Worm (Caenorhabditis elegans) whole organism, mixed stage, embryonic: ENCODE measurements around the gene lgg-3.
A peak's percentile ranks its signal among the peaks of the same experiment; 100 is the strongest.

Experiments
- ces-1 ChIP-seq: fragments of 150-350 bp; optimal IDR thresholded peaks from 2 replicates; lab custom pipeline; 2014; ENCODE audit warnings: missing biosample characterization, missing genetic modification reagents, missing genetic modification characterization
- elt-1 ChIP-seq: sonication (generic microtip); optimal IDR thresholded peaks from 2 replicates; lab custom pipeline; 2017; ENCODE audit warnings: missing genetic modification characterization, mild to moderate bottlenecking, missing compliant biosample characterization, antibody characterized with exemption, moderate library complexity, borderline replicate concordance; ENCODE audit not compliant: insufficient read depth
- sem-2 ChIP-seq: fragments of 200-800 bp; sonication (Bioruptor generic); optimal IDR thresholded peaks from 2 replicates; lab custom pipeline; 2018; ENCODE audit warnings: mild to moderate bottlenecking, missing genetic modification characterization, missing compliant biosample characterization
- snpc-4 ChIP-seq: fragments of 150-350 bp; optimal IDR thresholded peaks from 2 replicates; lab custom pipeline; 2014; ENCODE audit warnings: missing biosample characterization, missing genetic modification characterization
- unc-62 ChIP-seq: fragments of 150-350 bp; optimal IDR thresholded peaks from 2 replicates; lab custom pipeline; 2014; ENCODE audit warnings: missing biosample characterization, missing genetic modification reagents, missing genetic modification characterization

DNA sequence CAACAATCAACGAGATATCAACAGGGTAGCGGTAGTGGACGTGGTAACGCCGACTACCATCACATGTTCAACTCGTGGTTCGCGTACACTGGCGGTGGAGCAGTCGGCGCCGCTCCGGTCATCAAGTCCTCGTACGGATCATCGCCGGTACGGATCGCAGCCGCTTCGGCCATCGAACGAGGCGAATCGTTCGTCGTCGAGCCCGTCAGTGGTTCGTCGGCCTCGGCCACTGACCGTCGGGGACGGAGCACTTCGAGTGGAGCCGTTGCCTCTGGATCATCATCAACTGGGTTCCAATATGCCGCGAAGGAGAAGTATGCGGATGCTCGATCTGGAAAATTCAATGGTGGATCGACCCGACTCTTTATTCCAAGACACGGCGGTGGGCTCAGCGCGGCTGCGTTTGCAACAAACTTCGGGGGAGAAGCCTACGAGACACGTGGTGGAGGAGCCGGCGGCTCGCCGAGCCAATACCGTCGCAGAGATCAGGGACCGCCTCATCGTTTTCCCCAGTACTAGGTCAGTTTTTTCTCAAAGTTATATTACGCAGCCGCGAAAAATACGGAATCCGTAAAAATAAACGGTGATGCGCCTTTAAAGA is 22.3 kb downstream of the lgg-3 start:
- TF ChIP-seq ces-1 (GFP tag; lab: Kevin White, UChicago): no peak
- no peak for TF ChIP-seq elt-1 (tag; lab: Kevin White, UChicago)
- peak; percentile 2 for TF ChIP-seq sem-2 (GFP tag; lab: Kevin White, UChicago)
- TF ChIP-seq snpc-4: no peak
- TF ChIP-seq unc-62 (GFP tag; lab: Kevin White, UChicago): no peak
